Fruit fly (Drosophila melanogaster) whole organism, prepupa: ENCODE measurements around the gene CG15027.

Experiments
- Blimp-1 ChIP-seq: fragments of 200-800 bp; sonication (Bioruptor generic); optimal IDR thresholded peaks from 3 replicates; lab custom pipeline; 2017; ENCODE audit warnings: missing biosample characterization, missing genetic modification characterization, mild to moderate bottlenecking, moderate library complexity, missing genetic modification reagents
- CG10631 ChIP-seq: fragments of 200-800 bp; sonication (Bioruptor generic); optimal IDR thresholded peaks from 2 replicates; lab custom pipeline; 2016; ENCODE audit warnings: missing biosample characterization, missing genetic modification characterization
- CG10669 ChIP-seq: fragments of 200-800 bp; sonication (Bioruptor generic); optimal IDR thresholded peaks from 3 replicates; lab custom pipeline; 2018; ENCODE audit warnings: missing biosample characterization, mild to moderate bottlenecking, missing genetic modification characterization, moderate library complexity
- CG3919 ChIP-seq: fragments of 200-800 bp; sonication (Bioruptor generic); optimal IDR thresholded peaks from 3 replicates; lab custom pipeline; 2016; ENCODE audit warnings: missing biosample characterization, missing genetic modification characterization
- CG8632 ChIP-seq: fragments of 200-800 bp; sonication (Bioruptor generic); optimal IDR thresholded peaks from 3 replicates; lab custom pipeline; 2016; ENCODE audit warnings: missing biosample characterization, missing genetic modification characterization
- Eip93F ChIP-seq: fragments of 200-800 bp; sonication (Bioruptor generic); optimal IDR thresholded peaks from 2 replicates; lab custom pipeline; 2016; ENCODE audit warnings: missing biosample characterization, mild to moderate bottlenecking, missing genetic modification characterization
- Lpt ChIP-seq: fragments of 200-800 bp; sonication (Bioruptor generic); optimal IDR thresholded peaks from 3 replicates; lab custom pipeline; 2016; ENCODE audit warnings: missing biosample characterization, missing genetic modification characterization
- OdsH ChIP-seq: fragments of 200-800 bp; sonication (Bioruptor generic); optimal IDR thresholded peaks from 3 replicates; lab custom pipeline; 2016; ENCODE audit warnings: missing biosample characterization, missing genetic modification characterization
- Sox15 ChIP-seq: fragments of 200-800 bp; sonication (Bioruptor generic); optimal IDR thresholded peaks from 3 replicates; lab custom pipeline; 2016; ENCODE audit warnings: missing biosample characterization, missing genetic modification characterization
- achi ChIP-seq: fragments of 200-800 bp; sonication (Bioruptor generic); optimal IDR thresholded peaks from 3 replicates; lab custom pipeline; 2016; ENCODE audit warnings: missing biosample characterization, missing genetic modification characterization
- cyc ChIP-seq: fragments of 200-800 bp; sonication (Bioruptor generic); optimal IDR thresholded peaks from 3 replicates; lab custom pipeline; 2016; ENCODE audit warnings: missing biosample characterization, missing genetic modification characterization
- lz ChIP-seq: fragments of 200-800 bp; sonication (Bioruptor generic); optimal IDR thresholded peaks from 3 replicates; lab custom pipeline; 2016; ENCODE audit warnings: missing biosample characterization, missing genetic modification characterization
- pdm3 ChIP-seq: fragments of 200-800 bp; sonication (Bioruptor generic); optimal IDR thresholded peaks from 3 replicates; lab custom pipeline; 2016; ENCODE audit warnings: missing biosample characterization, missing genetic modification characterization

- TF ChIP-seq CG8632 (GFP tag; lab: Kevin White, UChicago) (no peak), achi (GFP tag; lab: Kevin White, UChicago) (no peak), cyc (GFP tag; lab: Kevin White, UChicago) (no peak), CG3919 (GFP tag; lab: Kevin White, UChicago) (no peak), lz (GFP tag; lab: Kevin White, UChicago) (no peak), Lpt (no peak), pdm3 (GFP tag; lab: Kevin White, UChicago) (no peak), OdsH (GFP tag; lab: Kevin White, UChicago) (no peak), CG10631 (no peak), CG10669 (GFP tag; lab: Kevin White, UChicago) (no peak), Sox15 (GFP tag; lab: Kevin White, UChicago) (no peak), Eip93F (GFP tag; lab: Kevin White, UChicago) (no peak), Blimp-1 (GFP tag; lab: Kevin White, UChicago) (no peak)
Measured at dm6 chrX:15091159-15091558, 5.5 kb upstream of the CG15027 start.
